Fruit fly (Drosophila melanogaster): ENCODE measurements around the gene CG12880.

dm6 chr3R:27679019-27679418 is 6.7 kb upstream of the CG12880 start, which contains the start of gene CG12883:
- no peak for TF ChIP-seq CG6163 (GFP tag; IDR thresholded peaks at IDR 0.05)
- no peak for TF ChIP-seq fd59A (GFP tag; optimal IDR thresholded peaks at IDR 0.05)
- TF ChIP-seq CG8119 (GFP tag; IDR thresholded peaks at IDR 0.05), result no peak
- no peak for TF ChIP-seq CG6854 (GFP tag; optimal IDR thresholded peaks at IDR 0.05)
- TF ChIP-seq CG11762 (GFP tag; optimal IDR thresholded peaks at IDR 0.05; ENCODE audit: insufficient read depth), result no peak
- no peak for TF ChIP-seq acj6 (GFP tag; optimal IDR thresholded peaks at IDR 0.05)
- no peak for TF ChIP-seq fkh (GFP tag; optimal IDR thresholded peaks at IDR 0.05)
- no peak for TF ChIP-seq spab (GFP tag; optimal IDR thresholded peaks at IDR 0.05)
- no peak for TF ChIP-seq net (GFP tag; optimal IDR thresholded peaks at IDR 0.05)
- TF ChIP-seq CG15336 (GFP tag; IDR thresholded peaks at IDR 0.05), result no peak
- TF ChIP-seq Gug (GFP tag; IDR thresholded peaks at IDR 0.05), result no peak
